Worm (Caenorhabditis elegans) whole organism, mixed stage, embryonic: ENCODE results near the gene vrk-1.

ENCODE experiments used
- blmp-1 ChIP-seq: fragments of 150-350 bp; optimal IDR thresholded peaks from 2 replicates; lab custom pipeline; 2014; ENCODE audit warnings: missing biosample characterization, missing genetic modification characterization
- ces-1 ChIP-seq: fragments of 150-350 bp; optimal IDR thresholded peaks from 2 replicates; lab custom pipeline; 2014; ENCODE audit warnings: missing biosample characterization, missing genetic modification reagents, missing genetic modification characterization
- elt-3 ChIP-seq: fragments of 150-350 bp; optimal IDR thresholded peaks from 2 replicates; lab custom pipeline; 2014; ENCODE audit warnings: missing biosample characterization, missing genetic modification characterization
- ham-2 ChIP-seq: fragments of 200-800 bp; sonication (Bioruptor generic); optimal IDR thresholded peaks from 2 replicates; lab custom pipeline; 2018; ENCODE audit warnings: mild to moderate bottlenecking, missing genetic modification characterization, missing compliant biosample characterization
- lin-13 ChIP-seq: fragments of 150-350 bp; optimal IDR thresholded peaks from 2 replicates; lab custom pipeline; 2014; ENCODE audit warnings: missing biosample characterization, missing genetic modification characterization
- lsy-2 ChIP-seq: fragments of 150-350 bp; optimal IDR thresholded peaks from 2 replicates; lab custom pipeline; 2014; ENCODE audit warnings: missing biosample characterization, missing genetic modification characterization
- mep-1 ChIP-seq: fragments of 150-350 bp; optimal IDR thresholded peaks from 2 replicates; lab custom pipeline; 2017; ENCODE audit warnings: missing biosample characterization, missing genetic modification reagents, missing genetic modification characterization, inconsistent platforms
- nhr-237 ChIP-seq: fragments of 150-350 bp; optimal IDR thresholded peaks from 2 replicates; lab custom pipeline; 2014; ENCODE audit warnings: missing biosample characterization, missing genetic modification characterization
- nhr-28 ChIP-seq: fragments of 150-350 bp; optimal IDR thresholded peaks from 2 replicates; lab custom pipeline; 2014; ENCODE audit warnings: missing biosample characterization, missing genetic modification characterization
- snpc-4 ChIP-seq: fragments of 150-350 bp; optimal IDR thresholded peaks from 2 replicates; lab custom pipeline; 2014; ENCODE audit warnings: missing biosample characterization, missing genetic modification characterization
- unc-62 ChIP-seq: fragments of 150-350 bp; optimal IDR thresholded peaks from 2 replicates; lab custom pipeline; 2014; ENCODE audit warnings: missing biosample characterization, missing genetic modification reagents, missing genetic modification characterization
- zip-8 ChIP-seq: fragments of 150-350 bp; optimal IDR thresholded peaks from 2 replicates; lab custom pipeline; 2014; ENCODE audit warnings: missing biosample characterization, missing genetic modification characterization

DNA sequence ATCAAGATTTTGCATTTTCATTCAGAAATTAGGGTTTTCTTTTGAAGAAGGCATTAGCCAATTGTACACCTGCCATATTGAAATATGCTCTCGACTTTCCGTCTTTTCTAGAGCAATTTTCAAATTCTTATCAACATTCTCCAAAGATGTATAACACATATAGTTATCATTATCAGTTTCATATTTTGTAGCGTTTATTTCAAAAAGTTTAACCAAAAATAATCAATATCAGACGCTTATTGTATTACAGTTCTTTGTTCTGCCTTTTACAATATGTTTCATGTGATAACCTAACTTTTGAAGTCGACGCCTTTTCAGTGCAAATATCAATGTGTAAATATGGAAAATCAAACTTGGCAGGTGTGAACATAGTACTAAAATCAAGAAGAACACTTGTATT, 7.9 kb upstream of the vrk-1 start:
- TF ChIP-seq lin-13 (tag; lab: Kevin White, UChicago), result no peak
- no peak for TF ChIP-seq nhr-237 (tag; lab: Kevin White, UChicago)
- TF ChIP-seq lsy-2 (tag; lab: Kevin White, UChicago), result no peak
- no peak for TF ChIP-seq nhr-28 (tag; lab: Kevin White, UChicago)
- TF ChIP-seq mep-1, result no peak
- no peak for TF ChIP-seq ham-2 (GFP tag; lab: Kevin White, UChicago)
- no peak for TF ChIP-seq snpc-4 (tag; lab: Kevin White, UChicago)
- TF ChIP-seq blmp-1 (tag; lab: Kevin White, UChicago), result no peak
- no peak for TF ChIP-seq ces-1 (GFP tag; lab: Kevin White, UChicago)
- no peak for TF ChIP-seq elt-3 (tag; lab: Kevin White, UChicago)
- no peak for TF ChIP-seq zip-8 (tag; lab: Kevin White, UChicago)
- no peak for TF ChIP-seq unc-62 (GFP tag; lab: Kevin White, UChicago)
